Worm (Caenorhabditis elegans) whole organism, L4 larva: ENCODE data around the gene afmd-2.

ENCODE experiments used
- R02D3.7 ChIP-seq: fragments of 150-350 bp; sonication (generic microtip); optimal IDR thresholded peaks from 3 replicates; lab custom pipeline; 2014; ENCODE audit warnings: missing biosample characterization, missing genetic modification characterization
- arid-1 ChIP-seq: fragments of 200-800 bp; sonication (Bioruptor generic); conservative IDR thresholded peaks from 2 replicates; pipeline ENCODE4 v1.3.6; 2022; ENCODE audit warnings: missing genetic modification reagents, missing genetic modification characterization, missing compliant biosample characterization
- attf-4 ChIP-seq: sonication (generic microtip); optimal IDR thresholded peaks from 3 replicates; lab custom pipeline; 2017; ENCODE audit warnings: missing biosample characterization, missing genetic modification characterization
- ceh-82 ChIP-seq: sonication (generic microtip); optimal IDR thresholded peaks from 2 replicates; lab custom pipeline; 2017; ENCODE audit warnings: missing biosample characterization, missing genetic modification characterization
- fos-1 ChIP-seq: fragments of 150-350 bp; optimal IDR thresholded peaks from 2 replicates; lab custom pipeline; 2014; ENCODE audit warnings: missing biosample characterization, missing genetic modification characterization
- lin-13 ChIP-seq: fragments of 150-350 bp; optimal IDR thresholded peaks from 2 replicates; lab custom pipeline; 2014; ENCODE audit warnings: missing biosample characterization, missing genetic modification reagents, missing genetic modification characterization
- mdt-29 ChIP-seq: fragments of 200-800 bp; sonication (Bioruptor generic); IDR thresholded peaks from 2 replicates; pipeline ENCODE4 v1.3.6; 2022; ENCODE audit warnings: missing genetic modification reagents, missing genetic modification characterization, missing compliant biosample characterization
- mxl-2 ChIP-seq: fragments of 200-800 bp; sonication (Bioruptor generic); conservative IDR thresholded peaks from 2 replicates; pipeline ENCODE4 v1.3.6; 2022; ENCODE audit warnings: missing genetic modification reagents, missing genetic modification characterization, missing compliant biosample characterization
- nhr-11 ChIP-seq: fragments of 150-350 bp; optimal IDR thresholded peaks from 2 replicates; lab custom pipeline; 2014; ENCODE audit warnings: missing biosample characterization, missing genetic modification characterization
- nhr-28 ChIP-seq: fragments of 150-350 bp; optimal IDR thresholded peaks from 2 replicates; lab custom pipeline; 2014; ENCODE audit warnings: missing biosample characterization, missing genetic modification characterization
- nhr-76 ChIP-seq: fragments of 150-350 bp; optimal IDR thresholded peaks from 2 replicates; lab custom pipeline; 2014; ENCODE audit warnings: missing biosample characterization, missing genetic modification characterization
- saeg-2 ChIP-seq: fragments of 200-800 bp; sonication (Bioruptor generic); IDR thresholded peaks from 2 replicates; pipeline ENCODE4 v1.3.6; 2022; ENCODE audit warnings: missing genetic modification reagents, missing genetic modification characterization, missing compliant biosample characterization
- unc-62 ChIP-seq, 3 experiments: fragments of 150-350 bp in 1 of 3; sonication (generic microtip); optimal IDR thresholded peaks in 2 of 3; peaks in 1 of 3; 1 replicate in 1 of 3; 2 replicates in 2 of 3; lab custom pipeline; 2014 to 2017; ENCODE audit warnings: missing biosample characterization in 3 of 3, missing genetic modification characterization in 3 of 3, missing genetic modification reagents in 3 of 3, missing genotype in 1 of 3
- ztf-11 ChIP-seq: fragments of 150-350 bp; optimal IDR thresholded peaks from 2 replicates; lab custom pipeline; 2014; ENCODE audit warnings: missing biosample characterization, missing genetic modification characterization

DNA sequence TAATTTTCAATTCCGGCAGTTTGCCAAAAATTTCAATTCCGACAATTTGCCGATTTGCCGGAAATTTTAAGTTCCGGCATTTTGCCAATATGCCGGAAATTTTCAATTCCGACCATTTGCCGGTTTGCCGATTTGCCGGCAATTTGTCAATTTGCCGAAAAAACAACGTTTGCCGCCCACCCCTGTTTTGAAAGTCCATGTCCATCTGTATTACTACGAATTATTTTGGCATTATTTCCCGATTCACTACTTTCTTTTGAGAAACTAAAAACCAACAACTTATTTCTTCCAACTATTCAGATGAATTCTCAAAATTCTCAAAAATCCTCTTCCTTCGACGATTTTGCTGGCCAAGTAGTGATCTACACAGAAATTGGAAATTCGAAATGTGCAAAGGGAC lies 16.8 kb upstream of the afmd-2 start, which contains the start of gene Y45F10A.7:
- TF ChIP-seq lin-13 (GFP tag; lab: Kevin White, UChicago) (no peak), R02D3.7 (tag; lab: Kevin White, UChicago) (no peak), nhr-28 (tag; lab: Kevin White, UChicago) (no peak), ceh-82 (no peak), nhr-76 (tag; lab: Kevin White, UChicago) (no peak), fos-1 (tag; lab: Kevin White, UChicago) (no peak), attf-4 (tag; lab: Kevin White, UChicago) (no peak), unc-62 (GFP tag; optimal IDR thresholded peaks at IDR 0.05 in 1 of 2; lab: Kevin White, UChicago) (no peak), unc-62 (tag; optimal IDR thresholded peaks at IDR 0.05; lab: Kevin White, UChicago) (no peak), mxl-2 (GFP tag; lab: Robert Waterston, UW) (no peak), saeg-2 (GFP tag; lab: Robert Waterston, UW) (no peak), arid-1 (GFP tag; lab: Robert Waterston, UW) (no peak), ztf-11 (no peak), nhr-11 (tag; lab: Kevin White, UChicago) (no peak), mdt-29 (GFP tag; lab: Robert Waterston, UW) (no peak)
